Worm (Caenorhabditis elegans) whole organism, L3 larva: ENCODE results near the gene sid-2.

Experiments
- R02D3.7 ChIP-seq: fragments of 150-350 bp; optimal IDR thresholded peaks from 2 replicates; lab custom pipeline; 2014; ENCODE audit warnings: missing biosample characterization, missing genetic modification characterization
- ZK546.5 ChIP-seq: sonication (generic microtip); optimal IDR thresholded peaks from 2 replicates; lab custom pipeline; 2017; ENCODE audit warnings: missing biosample characterization, missing genetic modification characterization
- aly-2 ChIP-seq: fragments of 150-350 bp; optimal IDR thresholded peaks from 2 replicates; lab custom pipeline; 2014; ENCODE audit warnings: missing biosample characterization, missing genetic modification characterization
- ceh-16 ChIP-seq: sonication (generic microtip); optimal IDR thresholded peaks from 2 replicates; lab custom pipeline; 2017; ENCODE audit warnings: missing biosample characterization, missing genetic modification characterization
- daf-12 ChIP-seq: fragments of 150-350 bp; optimal IDR thresholded peaks from 2 replicates; lab custom pipeline; 2014; ENCODE audit warnings: missing biosample characterization, missing genetic modification reagents, missing genetic modification characterization
- egl-27 ChIP-seq: sonication (generic microtip); optimal IDR thresholded peaks from 4 replicates; lab custom pipeline; 2017; ENCODE audit warnings: missing biosample characterization, missing genetic modification reagents, missing genetic modification characterization
- egl-5 ChIP-seq: fragments of 150-350 bp; optimal IDR thresholded peaks from 2 replicates; lab custom pipeline; 2017; ENCODE audit warnings: missing biosample characterization, missing genetic modification reagents, missing genetic modification characterization, inconsistent platforms
- elt-1 ChIP-seq: fragments of 150-350 bp; optimal IDR thresholded peaks from 2 replicates; lab custom pipeline; 2014; ENCODE audit warnings: missing biosample characterization, missing genetic modification characterization
- elt-3 ChIP-seq, 3 experiments: fragments of 150-350 bp in 1 of 3; sonication (generic microtip) in 2 of 3; optimal IDR thresholded peaks; 2 replicates in 2 of 3; 4 replicates in 1 of 3; lab custom pipeline; 2014 to 2017; ENCODE audit warnings: missing biosample characterization in 3 of 3, missing genetic modification characterization in 3 of 3
- eor-1 ChIP-seq, 2 experiments: fragments of 150-350 bp; optimal IDR thresholded peaks; 2 replicates each; lab custom pipeline; 2014 to 2018; ENCODE audit warnings: missing biosample characterization in 2 of 2, missing genetic modification characterization in 2 of 2
- fkh-10 ChIP-seq: sonication (generic microtip); optimal IDR thresholded peaks from 2 replicates; lab custom pipeline; 2017; ENCODE audit warnings: missing biosample characterization, missing genetic modification reagents, missing genetic modification characterization
- fkh-2 ChIP-seq: fragments of 150-350 bp; optimal IDR thresholded peaks from 2 replicates; lab custom pipeline; 2014; ENCODE audit warnings: missing biosample characterization, missing genetic modification reagents, missing genetic modification characterization
- fos-1 ChIP-seq: fragments of 150-350 bp; optimal IDR thresholded peaks from 2 replicates; lab custom pipeline; 2014; ENCODE audit warnings: missing biosample characterization, missing genetic modification characterization
- hmg-11 ChIP-seq: sonication (generic microtip); optimal IDR thresholded peaks from 2 replicates; lab custom pipeline; 2016; ENCODE audit warnings: missing genetic modification characterization, missing compliant biosample characterization
- jun-1 ChIP-seq: fragments of 150-350 bp; optimal IDR thresholded peaks from 2 replicates; lab custom pipeline; 2014; ENCODE audit warnings: missing biosample characterization, missing genetic modification reagents, missing genetic modification characterization
- lin-15B ChIP-seq: fragments of 150-350 bp; optimal IDR thresholded peaks from 2 replicates; lab custom pipeline; 2014; ENCODE audit warnings: missing biosample characterization, missing genetic modification characterization
- mdl-1 ChIP-seq: fragments of 150-350 bp; optimal IDR thresholded peaks from 2 replicates; lab custom pipeline; 2014; ENCODE audit warnings: missing biosample characterization, missing genetic modification characterization
- mml-1 ChIP-seq: fragments of 150-350 bp; sonication (generic microtip); optimal IDR thresholded peaks from 3 replicates; lab custom pipeline; 2014; ENCODE audit warnings: missing biosample characterization, missing genetic modification characterization
- nfya-1 ChIP-seq: sonication (generic microtip); optimal IDR thresholded peaks from 2 replicates; lab custom pipeline; 2017; ENCODE audit warnings: missing genetic modification characterization, mild to moderate bottlenecking, missing compliant biosample characterization, antibody characterized with exemption, moderate library complexity; ENCODE audit not compliant: insufficient read depth
- nhr-11 ChIP-seq: fragments of 150-350 bp; optimal IDR thresholded peaks from 2 replicates; lab custom pipeline; 2014; ENCODE audit warnings: missing biosample characterization, missing genetic modification characterization
- nhr-12 ChIP-seq: fragments of 150-350 bp; optimal IDR thresholded peaks from 2 replicates; lab custom pipeline; 2014; ENCODE audit warnings: missing biosample characterization, missing genetic modification characterization
- nhr-25 ChIP-seq: sonication (generic microtip); optimal IDR thresholded peaks from 2 replicates; lab custom pipeline; 2017; ENCODE audit warnings: missing biosample characterization, missing genetic modification characterization
- nhr-28 ChIP-seq: fragments of 150-350 bp; optimal IDR thresholded peaks from 2 replicates; lab custom pipeline; 2014; ENCODE audit warnings: missing biosample characterization, missing genetic modification characterization
- nhr-43 ChIP-seq: sonication (generic microtip); optimal IDR thresholded peaks from 2 replicates; lab custom pipeline; 2016; ENCODE audit warnings: mild to moderate bottlenecking, missing genetic modification characterization, missing compliant biosample characterization; ENCODE audit not compliant: poor library complexity, severe bottlenecking
- nhr-67 ChIP-seq: fragments of 150-350 bp; optimal IDR thresholded peaks from 2 replicates; lab custom pipeline; 2014; ENCODE audit warnings: missing biosample characterization, missing genetic modification characterization
- nhr-76 ChIP-seq: fragments of 150-350 bp; sonication (generic microtip); optimal IDR thresholded peaks from 5 replicates; lab custom pipeline; 2014; ENCODE audit warnings: missing biosample characterization, missing genetic modification characterization
- nhr-77 ChIP-seq: fragments of 150-350 bp; optimal IDR thresholded peaks from 2 replicates; lab custom pipeline; 2014; ENCODE audit warnings: missing biosample characterization, missing genetic modification characterization
- pqm-1 ChIP-seq: fragments of 150-350 bp; optimal IDR thresholded peaks from 2 replicates; lab custom pipeline; 2017; ENCODE audit warnings: missing biosample characterization, missing genetic modification characterization, inconsistent platforms
- sea-2 ChIP-seq: fragments of 150-350 bp; sonication (generic microtip); optimal IDR thresholded peaks from 4 replicates; lab custom pipeline; 2014; ENCODE audit warnings: missing biosample characterization, missing genetic modification reagents, missing genetic modification characterization
- snpc-4 ChIP-seq: fragments of 150-350 bp; optimal IDR thresholded peaks from 2 replicates; lab custom pipeline; 2014; ENCODE audit warnings: missing biosample characterization, missing genetic modification characterization
- tbx-2 ChIP-seq: sonication (generic microtip); optimal IDR thresholded peaks from 2 replicates; lab custom pipeline; 2016; ENCODE audit warnings: mild to moderate bottlenecking, missing genetic modification characterization, missing compliant biosample characterization
- unc-39 ChIP-seq: sonication (generic microtip); optimal IDR thresholded peaks from 4 replicates; lab custom pipeline; 2017; ENCODE audit warnings: missing biosample characterization, missing genetic modification characterization
- unc-62 ChIP-seq: fragments of 150-350 bp; sonication (generic microtip); optimal IDR thresholded peaks from 4 replicates; lab custom pipeline; 2014; ENCODE audit warnings: missing biosample characterization, missing genetic modification reagents, missing genetic modification characterization
- zag-1 ChIP-seq: fragments of 150-350 bp; optimal IDR thresholded peaks from 2 replicates; lab custom pipeline; 2014; ENCODE audit warnings: missing biosample characterization, missing genetic modification characterization
- ztf-11 ChIP-seq: fragments of 150-350 bp; optimal IDR thresholded peaks from 2 replicates; lab custom pipeline; 2014; ENCODE audit warnings: missing biosample characterization, missing genetic modification characterization

The sid-2 gene

DNA sequence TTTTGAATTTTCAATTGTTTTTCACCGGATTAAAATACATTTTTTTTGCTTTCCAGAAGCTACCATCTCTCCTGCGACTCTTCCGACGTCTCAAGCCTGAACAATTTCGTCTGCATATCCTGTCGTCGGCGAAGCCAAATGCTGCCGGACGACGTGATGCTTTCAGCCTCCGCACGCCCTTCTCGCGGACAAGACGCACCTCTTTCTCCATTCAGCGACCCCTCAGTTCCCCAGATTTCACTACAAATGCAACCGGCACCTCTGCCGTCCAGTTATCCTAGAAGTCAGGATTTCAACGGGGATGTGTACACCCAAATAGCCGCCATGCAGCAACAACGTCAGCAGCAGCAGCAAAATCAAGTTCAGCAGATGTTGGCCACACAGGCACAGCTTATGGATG, 35.0 kb upstream of the sid-2 start:
- TF ChIP-seq ZK546.5 (tag; lab: Kevin White, UChicago), result no peak
- TF ChIP-seq elt-3 (tag; optimal IDR thresholded peaks at IDR 0.05; lab: Kevin White, UChicago), result no peak
- TF ChIP-seq R02D3.7, result no peak
- no peak for TF ChIP-seq fos-1 (tag; lab: Kevin White, UChicago)
- no peak for TF ChIP-seq elt-1 (tag; lab: Kevin White, UChicago)
- no peak for TF ChIP-seq unc-39 (tag; lab: Kevin White, UChicago)
- TF ChIP-seq jun-1 (tag; lab: Kevin White, UChicago), result no peak
- no peak for TF ChIP-seq tbx-2
- no peak for TF ChIP-seq egl-27
- no peak for TF ChIP-seq mdl-1 (tag; lab: Kevin White, UChicago)
- TF ChIP-seq nhr-28, result no peak

DNA sequence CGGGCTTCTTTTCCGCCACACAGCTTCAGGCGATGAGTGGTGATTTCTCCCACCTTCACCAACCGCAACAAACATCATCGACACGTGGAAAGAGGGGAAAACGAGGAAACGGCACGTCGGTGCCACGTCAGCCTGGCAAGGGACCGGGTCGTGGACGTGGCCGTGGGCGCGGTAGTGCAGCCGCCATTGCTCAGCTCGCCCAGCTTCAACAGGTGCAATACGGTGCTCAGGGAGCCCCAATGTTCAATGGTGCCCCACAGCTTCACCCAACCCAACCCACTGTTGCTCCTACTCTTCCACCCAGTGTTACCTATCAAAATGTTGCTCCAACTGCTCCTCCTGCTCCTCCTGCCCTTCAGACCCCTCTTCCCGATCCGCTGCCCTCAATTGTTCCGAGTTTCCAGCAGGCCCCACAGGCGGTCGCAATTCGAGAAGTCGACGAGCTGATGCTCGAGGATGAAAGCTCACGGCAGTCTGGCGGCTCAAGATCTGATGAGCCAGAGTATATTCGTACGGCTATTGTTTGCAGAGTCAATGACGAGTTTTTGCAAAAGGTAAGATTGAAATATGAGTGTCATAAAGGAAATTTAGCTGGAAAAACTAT, 33.3 kb upstream of the sid-2 start:
- TF ChIP-seq eor-1 (tag; optimal IDR thresholded peaks at IDR 0.05; lab: Kevin White, UChicago) (no peak), nhr-76 (tag; lab: Kevin White, UChicago) (no peak), lin-15B (no peak), fkh-2 (tag; lab: Kevin White, UChicago) (no peak), nhr-12 (no peak), elt-3 (tag; optimal IDR thresholded peaks at IDR 0.05; lab: Kevin White, UChicago) (no peak), nhr-67 (tag; lab: Kevin White, UChicago) (no peak), nfya-1 (no peak), nhr-43 (tag; lab: Kevin White, UChicago) (no peak), unc-62 (GFP tag; lab: Kevin White, UChicago) (no peak), mml-1 (no peak), daf-12 (no peak), elt-1 (tag; lab: Kevin White, UChicago) (no peak), ztf-11 (tag; lab: Kevin White, UChicago) (no peak), pqm-1 (no peak), egl-27 (no peak), nhr-11 (tag; lab: Kevin White, UChicago) (no peak), egl-5 (tag; lab: Kevin White, UChicago) (no peak)

DNA sequence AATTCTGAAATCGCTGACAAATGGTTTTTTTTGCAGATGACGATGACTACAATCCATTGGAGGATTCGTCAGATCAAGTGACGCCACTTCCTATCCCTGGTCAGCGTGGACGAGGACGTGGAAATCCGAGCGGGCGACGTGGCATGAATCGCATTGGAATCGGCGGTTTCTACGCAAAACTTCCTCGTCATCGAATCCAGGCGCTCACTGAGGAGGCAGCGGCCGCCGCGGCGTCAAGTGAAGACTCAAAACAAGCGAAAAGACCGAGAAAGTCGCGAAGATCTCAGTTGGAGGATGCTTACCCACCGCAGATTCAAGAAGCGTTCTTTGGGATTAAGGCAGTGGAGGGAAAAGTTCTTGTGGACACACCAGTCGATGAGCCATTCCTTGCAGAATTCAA, 30.7 kb upstream of the sid-2 start:
- TF ChIP-seq lin-15B (no peak), ZK546.5 (tag; lab: Kevin White, UChicago) (no peak), elt-3 (tag; optimal IDR thresholded peaks at IDR 0.05; lab: Kevin White, UChicago) (no peak), eor-1 (tag; optimal IDR thresholded peaks at IDR 0.05; lab: Kevin White, UChicago) (no peak), jun-1 (tag; lab: Kevin White, UChicago) (no peak), unc-62 (GFP tag; lab: Kevin White, UChicago) (no peak), nhr-67 (tag; lab: Kevin White, UChicago) (no peak), fkh-10 (GFP tag; lab: Kevin White, UChicago) (no peak), elt-1 (tag; lab: Kevin White, UChicago) (no peak), daf-12 (no peak), egl-5 (tag; lab: Kevin White, UChicago) (no peak), snpc-4 (tag; lab: Kevin White, UChicago) (no peak), hmg-11 (tag; lab: Kevin White, UChicago) (no peak), nhr-25 (tag; lab: Kevin White, UChicago) (no peak)

DNA sequence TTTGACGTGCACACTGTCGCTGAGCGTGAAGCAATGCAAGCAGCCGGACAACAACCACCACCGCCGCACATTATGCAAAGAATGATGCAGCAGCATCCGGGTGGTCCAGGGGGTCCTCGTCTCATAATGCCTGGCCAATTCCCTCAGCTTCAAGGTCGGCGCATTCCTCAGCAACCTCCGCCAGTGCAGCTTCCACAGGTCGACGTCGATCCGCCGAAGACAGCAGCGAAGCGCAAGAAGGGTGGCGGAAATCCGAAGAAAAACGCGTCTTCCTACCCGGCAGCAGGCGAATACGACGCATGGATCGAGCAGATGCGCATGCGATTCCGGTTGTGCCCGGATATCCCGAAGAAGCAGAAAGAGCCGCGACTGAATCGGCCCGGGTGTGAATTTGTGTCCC, 27.8 kb upstream of the sid-2 start:
- no peak for TF ChIP-seq aly-2 (tag; lab: Kevin White, UChicago)
- no peak for TF ChIP-seq nhr-11 (tag; lab: Kevin White, UChicago)
- no peak for TF ChIP-seq ZK546.5 (tag; lab: Kevin White, UChicago)
- no peak for TF ChIP-seq jun-1 (tag; lab: Kevin White, UChicago)
- TF ChIP-seq nhr-77, result no peak
- TF ChIP-seq ceh-16 (tag; lab: Kevin White, UChicago), result no peak
- no peak for TF ChIP-seq sea-2 (GFP tag; lab: Kevin White, UChicago)
- TF ChIP-seq elt-1 (tag; lab: Kevin White, UChicago), result no peak
- no peak for TF ChIP-seq tbx-2
- no peak for TF ChIP-seq nhr-67 (tag; lab: Kevin White, UChicago)
- no peak for TF ChIP-seq unc-39 (tag; lab: Kevin White, UChicago)
- TF ChIP-seq zag-1, result no peak
- no peak for TF ChIP-seq lin-15B
- no peak for TF ChIP-seq mdl-1 (tag; lab: Kevin White, UChicago)
- TF ChIP-seq, all 47 proteins: peak for 0
